Fruit fly (Drosophila melanogaster) whole organism, embryonic: ENCODE measurements around the gene Rrp45.

Experiments
- BEAF-32 ChIP-seq: fragments of 200-800 bp; sonication (Bioruptor generic); optimal IDR thresholded peaks from 3 replicates; lab custom pipeline; 2017; ENCODE audit warnings: missing biosample characterization, missing genetic modification characterization, mild to moderate bottlenecking, moderate library complexity, missing genetic modification reagents
- CG1024 ChIP-seq: fragments of 200-800 bp; sonication (Bioruptor generic); IDR thresholded peaks from 2 replicates; pipeline ENCODE4 v1.3.6; 2022; ENCODE audit warnings: missing biosample characterization, missing genetic modification characterization
- CG10979 ChIP-seq: fragments of 200-800 bp; sonication (Bioruptor generic); optimal IDR thresholded peaks from 2 replicates; lab custom pipeline; 2018; ENCODE audit warnings: missing biosample characterization, mild to moderate bottlenecking, missing genetic modification characterization, moderate library complexity
- CG11723 ChIP-seq: fragments of 200-800 bp; sonication (Bioruptor generic); optimal IDR thresholded peaks from 2 replicates; lab custom pipeline; 2017; ENCODE audit warnings: missing biosample characterization, mild to moderate bottlenecking, missing genetic modification characterization
- CG13424 ChIP-seq: fragments of 200-800 bp; sonication (Bioruptor generic); optimal IDR thresholded peaks from 2 replicates; lab custom pipeline; 2019; ENCODE audit warnings: missing biosample characterization, mild to moderate bottlenecking, missing genetic modification characterization, moderate library complexity
- CG14441 ChIP-seq: fragments of 200-800 bp; sonication (Bioruptor generic); IDR thresholded peaks from 2 replicates; pipeline ENCODE4 v1.3.6; 2022; ENCODE audit warnings: missing biosample characterization, missing genetic modification characterization
- CG15073 ChIP-seq: fragments of 200-800 bp; sonication (Bioruptor generic); optimal IDR thresholded peaks from 2 replicates; lab custom pipeline; 2016; ENCODE audit warnings: missing biosample characterization, missing genetic modification characterization
- CG1647 ChIP-seq: fragments of 200-800 bp; sonication (Bioruptor generic); optimal IDR thresholded peaks from 3 replicates; lab custom pipeline; 2016; ENCODE audit warnings: missing biosample characterization, missing genetic modification characterization
- CG18262 ChIP-seq: fragments of 200-800 bp; optimal IDR thresholded peaks from 3 replicates; lab custom pipeline; 2019; ENCODE audit warnings: missing biosample characterization, mild to moderate bottlenecking, missing genetic modification characterization, moderate library complexity
- CG31441 ChIP-seq: fragments of 200-800 bp; sonication (Bioruptor generic); IDR thresholded peaks from 2 replicates; pipeline ENCODE4 v1.3.6; 2022; ENCODE audit warnings: missing biosample characterization, missing genetic modification characterization
- CG3407 ChIP-seq: fragments of 200-800 bp; sonication (Bioruptor generic); optimal IDR thresholded peaks from 2 replicates; lab custom pipeline; 2018; ENCODE audit warnings: missing biosample characterization, mild to moderate bottlenecking, missing genetic modification characterization
- CG4282 ChIP-seq: fragments of 200-800 bp; sonication (Bioruptor generic); optimal IDR thresholded peaks from 2 replicates; lab custom pipeline; 2016; ENCODE audit warnings: missing biosample characterization, missing genetic modification characterization
- CG5245 ChIP-seq: fragments of 200-800 bp; sonication (Bioruptor generic); optimal IDR thresholded peaks from 3 replicates; lab custom pipeline; 2016; ENCODE audit warnings: missing biosample characterization, missing genetic modification characterization
- CG6689 ChIP-seq: fragments of 200-800 bp; sonication (Bioruptor generic); IDR thresholded peaks from 2 replicates; pipeline ENCODE4 v1.3.6; 2022; ENCODE audit warnings: missing biosample characterization, missing genetic modification characterization
- CG7357 ChIP-seq: fragments of 200-800 bp; sonication (Bioruptor generic); IDR thresholded peaks from 3 replicates; pipeline ENCODE4 v1.3.6; 2022; ENCODE audit warnings: missing biosample characterization, missing genetic modification characterization
- CG7556 ChIP-seq: fragments of 200-800 bp; sonication (Bioruptor generic); optimal IDR thresholded peaks from 2 replicates; lab custom pipeline; 2017; ENCODE audit warnings: missing biosample characterization, mild to moderate bottlenecking, missing genetic modification characterization
- CG7839 ChIP-seq: fragments of 200-800 bp; sonication (Bioruptor generic); optimal IDR thresholded peaks from 3 replicates; lab custom pipeline; 2018; ENCODE audit warnings: missing biosample characterization, mild to moderate bottlenecking, missing genetic modification characterization, moderate library complexity
- CG9437 ChIP-seq: fragments of 200-800 bp; sonication (Bioruptor generic); optimal IDR thresholded peaks from 2 replicates; lab custom pipeline; 2018; ENCODE audit warnings: missing biosample characterization, mild to moderate bottlenecking, missing genetic modification characterization
- CG9932 ChIP-seq: fragments of 200-800 bp; sonication (Bioruptor generic); IDR thresholded peaks from 2 replicates; pipeline ENCODE4 v1.3.6; 2022; ENCODE audit warnings: missing biosample characterization, missing genetic modification characterization
- Chrac-16 ChIP-seq: fragments of 200-800 bp; sonication (Bioruptor generic); optimal IDR thresholded peaks from 3 replicates; lab custom pipeline; 2016; ENCODE audit warnings: missing biosample characterization, missing genetic modification characterization
- Dbx ChIP-seq: fragments of 200-800 bp; sonication (Bioruptor generic); IDR thresholded peaks from 3 replicates; pipeline ENCODE4 v1.3.6; 2022; ENCODE audit warnings: missing biosample characterization, missing genetic modification characterization
- Drgx ChIP-seq: fragments of 200-800 bp; sonication (Bioruptor generic); IDR thresholded peaks from 2 replicates; pipeline ENCODE4 v1.3.6; 2022; ENCODE audit warnings: missing biosample characterization, missing genetic modification characterization
- Eip74EF ChIP-seq, 2 experiments: fragments of 200-800 bp in 1 of 2; fragments of >200 bp in 1 of 2; sonication (Bioruptor generic) in 1 of 2; optimal IDR thresholded peaks; 2 replicates each; lab custom pipeline; 2017 to 2019; ENCODE audit warnings: missing biosample characterization in 2 of 2, missing genetic modification characterization in 2 of 2, mild to moderate bottlenecking in 1 of 2, moderate library complexity in 1 of 2
- Fer2 ChIP-seq: fragments of 200-800 bp; sonication (Bioruptor generic); optimal IDR thresholded peaks from 2 replicates; lab custom pipeline; 2018; ENCODE audit warnings: missing biosample characterization, mild to moderate bottlenecking, missing genetic modification characterization, moderate library complexity
- Fer3 ChIP-seq: fragments of 200-800 bp; sonication (Bioruptor generic); optimal IDR thresholded peaks from 2 replicates; lab custom pipeline; 2018; ENCODE audit warnings: missing biosample characterization, mild to moderate bottlenecking, missing genetic modification characterization, moderate library complexity
- GATAe ChIP-seq: fragments of 200-800 bp; sonication (Bioruptor generic); conservative IDR thresholded peaks from 2 replicates; pipeline ENCODE4 v1.3.6; 2022; ENCODE audit warnings: missing biosample characterization, missing genetic modification characterization
- Hmr ChIP-seq: fragments of 200-800 bp; sonication (Bioruptor generic); optimal IDR thresholded peaks from 3 replicates; lab custom pipeline; 2017; ENCODE audit warnings: mild to moderate bottlenecking, missing biosample characterization, missing genetic modification reagents, missing genetic modification characterization
- Hr3 ChIP-seq: fragments of 200-800 bp; sonication (Bioruptor generic); optimal IDR thresholded peaks from 3 replicates; lab custom pipeline; 2016; ENCODE audit warnings: missing biosample characterization, missing genetic modification characterization
- Hr51 ChIP-seq, 2 experiments: fragments of 200-800 bp; sonication (Bioruptor generic); optimal IDR thresholded peaks; 2 replicates in 1 of 2; 3 replicates in 1 of 2; lab custom pipeline; 2016 to 2018; ENCODE audit warnings: missing biosample characterization in 2 of 2, missing genetic modification characterization in 2 of 2, mild to moderate bottlenecking in 1 of 2, moderate library complexity in 1 of 2
- Lim3 ChIP-seq: fragments of 200-800 bp; sonication (Bioruptor generic); IDR thresholded peaks from 2 replicates; pipeline ENCODE4 v1.3.6; 2022; ENCODE audit warnings: missing biosample characterization, missing genetic modification characterization
- MBD-R2 ChIP-seq: fragments of 200-800 bp; sonication (Bioruptor generic); IDR thresholded peaks from 2 replicates; pipeline ENCODE4 v1.3.6; 2022; ENCODE audit warnings: missing biosample characterization, missing genetic modification characterization
- MTF-1 ChIP-seq: fragments of 200-800 bp; sonication (Bioruptor generic); optimal IDR thresholded peaks from 2 replicates; lab custom pipeline; 2018; ENCODE audit warnings: missing biosample characterization, mild to moderate bottlenecking, missing genetic modification characterization, borderline replicate concordance
- Meics ChIP-seq: fragments of 200-800 bp; sonication (Bioruptor generic); optimal IDR thresholded peaks from 2 replicates; lab custom pipeline; 2017; ENCODE audit warnings: missing biosample characterization, mild to moderate bottlenecking, missing genetic modification characterization
- NfI ChIP-seq: fragments of 200-800 bp; sonication (Bioruptor generic); optimal IDR thresholded peaks from 3 replicates; lab custom pipeline; 2018; ENCODE audit warnings: missing biosample characterization, mild to moderate bottlenecking, missing genetic modification characterization, moderate library complexity
- Oli ChIP-seq: fragments of 200-800 bp; sonication (Bioruptor generic); optimal IDR thresholded peaks from 2 replicates; lab custom pipeline; 2018; ENCODE audit warnings: missing biosample characterization, mild to moderate bottlenecking, missing genetic modification characterization, moderate library complexity
- az2 ChIP-seq: fragments of 200-800 bp; sonication (Bioruptor generic); optimal IDR thresholded peaks from 3 replicates; lab custom pipeline; 2016; ENCODE audit warnings: missing biosample characterization, missing genetic modification characterization
- croc ChIP-seq: fragments of 200-800 bp; sonication (Bioruptor generic); conservative IDR thresholded peaks from 3 replicates; pipeline ENCODE4 v1.3.6; 2022; ENCODE audit warnings: missing biosample characterization, missing genetic modification characterization
- gem ChIP-seq: fragments of 200-800 bp; sonication (Bioruptor generic); optimal IDR thresholded peaks from 2 replicates; lab custom pipeline; 2019; ENCODE audit warnings: missing biosample characterization, mild to moderate bottlenecking, missing genetic modification characterization, moderate library complexity
- gfzf ChIP-seq: fragments of 200-800 bp; sonication (Bioruptor generic); optimal IDR thresholded peaks from 2 replicates; lab custom pipeline; 2016; ENCODE audit warnings: missing biosample characterization, mild to moderate bottlenecking, missing genetic modification characterization, moderate library complexity
- lab ChIP-seq: fragments of 200-800 bp; sonication (Bioruptor generic); optimal IDR thresholded peaks from 3 replicates; lab custom pipeline; 2017; ENCODE audit warnings: missing biosample characterization, missing genetic modification characterization, mild to moderate bottlenecking, moderate library complexity, missing genetic modification reagents
- nerfin-1 ChIP-seq: fragments of 200-800 bp; sonication (Bioruptor generic); optimal IDR thresholded peaks from 3 replicates; lab custom pipeline; 2019; ENCODE audit warnings: missing biosample characterization, mild to moderate bottlenecking, missing genetic modification characterization, moderate library complexity
- pfk ChIP-seq: fragments of 200-800 bp; sonication (Bioruptor generic); optimal IDR thresholded peaks from 2 replicates; lab custom pipeline; 2018; ENCODE audit warnings: missing biosample characterization, mild to moderate bottlenecking, missing genetic modification characterization, moderate library complexity
- pum ChIP-seq: fragments of 200-800 bp; sonication (Bioruptor generic); optimal IDR thresholded peaks from 2 replicates; lab custom pipeline; 2016; ENCODE audit warnings: missing biosample characterization, missing genetic modification characterization
- pzg ChIP-seq: fragments of 200-800 bp; sonication (Bioruptor generic); optimal IDR thresholded peaks from 3 replicates; lab custom pipeline; 2018; ENCODE audit warnings: missing biosample characterization, mild to moderate bottlenecking, missing genetic modification characterization, moderate library complexity
- sc ChIP-seq, 3 experiments: fragments of >200 bp in 2 of 3; fragments of 200-800 bp in 1 of 3; sonication (Bioruptor generic) in 1 of 3; optimal IDR thresholded peaks; 2 replicates in 2 of 3; 3 replicates in 1 of 3; lab custom pipeline; 2017; ENCODE audit warnings: mild to moderate bottlenecking in 1 of 3, missing biosample characterization in 1 of 3, missing genetic modification characterization in 1 of 3, missing genetic modification reagents in 1 of 3
- ttk ChIP-seq: fragments of 200-800 bp; sonication (Bioruptor generic); IDR thresholded peaks from 2 replicates; pipeline ENCODE4 v2.1.2; 2022; ENCODE audit warnings: missing biosample characterization, missing genetic modification characterization
- unpg ChIP-seq: fragments of 200-800 bp; sonication (Bioruptor generic); optimal IDR thresholded peaks from 3 replicates; lab custom pipeline; 2018; ENCODE audit warnings: missing biosample characterization, mild to moderate bottlenecking, missing genetic modification characterization, moderate library complexity
- wor ChIP-seq: fragments of 200-800 bp; sonication (Bioruptor generic); IDR thresholded peaks from 2 replicates; pipeline ENCODE4 v1.3.6; 2022; ENCODE audit warnings: missing biosample characterization, missing genetic modification characterization
- z ChIP-seq: fragments of 200-800 bp; sonication (Bioruptor generic); IDR thresholded peaks from 3 replicates; pipeline ENCODE4 v1.3.6; 2022; ENCODE audit warnings: missing biosample characterization, missing genetic modification characterization

Rrp45 gene

DNA sequence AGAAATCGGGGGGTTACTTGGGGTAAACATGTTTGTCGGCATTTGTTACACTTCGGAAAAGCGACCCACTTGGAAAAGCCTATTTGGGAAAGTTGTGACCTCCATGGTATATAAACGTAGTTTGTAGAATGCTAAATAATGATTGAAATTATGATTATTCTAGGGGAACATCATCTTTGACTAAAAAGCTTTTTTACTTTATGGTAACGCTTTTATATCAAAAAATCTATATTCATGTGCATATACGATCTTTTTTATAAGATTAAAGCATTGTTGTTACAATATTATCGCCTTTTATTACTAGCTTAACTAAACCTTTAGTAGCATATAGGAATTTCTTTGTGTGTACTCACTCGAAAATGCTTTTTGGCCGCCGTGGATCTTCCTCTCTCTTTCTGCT is 43.2 kb upstream of the Rrp45 start (continued):
- TF ChIP-seq CG13424 (peak; percentile 60), CG10979 (tag; lab: Kevin White, UChicago) (peak; percentile 29), MTF-1 (GFP tag; lab: Kevin White, UChicago) (no peak), CG7357 (GFP tag; lab: Robert Waterston, UW) (0 out of 3 replicates have a peak, but pooled peaks have one; percentile 32), CG7556 (peak; percentile 51), MBD-R2 (no peak), CG15073 (GFP tag; lab: Kevin White, UChicago) (no peak), CG9437 (GFP tag; lab: Kevin White, UChicago) (peak; percentile 37), CG1647 (GFP tag; lab: Kevin White, UChicago) (no peak), pum (GFP tag; lab: Kevin White, UChicago) (peak; percentile 9), CG11723 (GFP tag; lab: Kevin White, UChicago) (peak; percentile 32), Fer3 (tag; lab: Kevin White, UChicago) (peak; percentile 12), Dbx (GFP tag; lab: Robert Waterston, UW) (no peak), Oli (peak; percentile 72), Meics (GFP tag; lab: Kevin White, UChicago) (peak; percentile 12), ttk (peak; percentile 44; the same call in 1 of the 2 replicates), Chrac-16 (GFP tag; lab: Kevin White, UChicago) (no peak), Hmr (GFP tag; lab: Kevin White, UChicago) (peak; percentile 45), GATAe (no peak), pzg (no peak), Lim3 (GFP tag; lab: Robert Waterston, UW) (no peak), CG5245 (GFP tag; lab: Kevin White, UChicago) (no peak), NfI (GFP tag; lab: Kevin White, UChicago) (peak; percentile 31), gem (tag; lab: Kevin White, UChicago) (peak; percentile 77), lab (peak; percentile 26), CG1024 (GFP tag; lab: Robert Waterston, UW) (no peak), gfzf (GFP tag; lab: Kevin White, UChicago) (no peak), Hr51 (GFP tag; optimal IDR thresholded peaks at IDR 0.05; lab: Kevin White, UChicago) (peak in 1 of 2 experiments; percentile 75), CG9932 (GFP tag; lab: Robert Waterston, UW) (0 out of 2 replicates have a peak, but pooled peaks have one; percentile 16), nerfin-1 (no peak), unpg (GFP tag; lab: Kevin White, UChicago) (peak; percentile 60), CG31441 (GFP tag; lab: Robert Waterston, UW) (peak; percentile 54), CG4282 (GFP tag; lab: Kevin White, UChicago) (no peak), wor (GFP tag; lab: Robert Waterston, UW) (peak; percentile 33; the same call in 1 of the 2 replicates), CG14441 (GFP tag; lab: Robert Waterston, UW) (peak; percentile 53), CG3407 (GFP tag; lab: Kevin White, UChicago) (peak; percentile 8), Eip74EF (GFP tag; optimal IDR thresholded peaks at IDR 0.05; lab: Kevin White, UChicago) (peak in 1 of 2 experiments; percentile 51), z (GFP tag; lab: Robert Waterston, UW) (no peak), CG18262 (peak; percentile 69), sc (optimal IDR thresholded peaks at IDR 0.05; lab: Kevin White, UChicago) (no peak), sc (GFP tag; optimal IDR thresholded peaks at IDR 0.05; lab: Kevin White, UChicago) (peak; percentile 10), Fer2 (tag; lab: Kevin White, UChicago) (no peak), pfk (GFP tag; lab: Kevin White, UChicago) (no peak), BEAF-32 (no peak), Drgx (GFP tag; lab: Robert Waterston, UW) (peak; percentile 78), croc (no peak), Hr3 (peak; percentile 15), CG7839 (tag; lab: Kevin White, UChicago) (peak; percentile 75), CG6689 (GFP tag; lab: Robert Waterston, UW) (peak; percentile 55), az2 (GFP tag; lab: Kevin White, UChicago) (peak; percentile 34)
